Fruit fly (Drosophila melanogaster) whole organism, wandering third instar larva: ENCODE data around the gene E2f2.
A peak's percentile ranks its signal among the peaks of the same experiment; 100 is the strongest.

Source experiments
- Abd-B ChIP-seq: fragments of >200 bp; optimal IDR thresholded peaks from 2 replicates; lab custom pipeline; 2017; ENCODE audit warnings: missing biosample characterization, missing genetic modification characterization
- CG32264 ChIP-seq: fragments of 200-800 bp; sonication (Bioruptor generic); optimal IDR thresholded peaks from 2 replicates; lab custom pipeline; 2016; ENCODE audit warnings: missing biosample characterization, missing genetic modification characterization
- Hr83 ChIP-seq: fragments of 200-300 bp; sonication (Bioruptor generic); optimal IDR thresholded peaks from 2 replicates; lab custom pipeline; 2016; ENCODE audit warnings: missing biosample characterization, mild to moderate bottlenecking, missing genetic modification characterization, moderate library complexity; ENCODE audit not compliant: poor library complexity, severe bottlenecking
- Myc ChIP-seq: fragments of >200 bp; optimal IDR thresholded peaks from 2 replicates; lab custom pipeline; 2017
- fru ChIP-seq: fragments of 200-800 bp; sonication (Bioruptor generic); optimal IDR thresholded peaks from 3 replicates; lab custom pipeline; 2016; ENCODE audit warnings: missing biosample characterization, mild to moderate bottlenecking, missing genetic modification characterization
- h ChIP-seq: fragments of 200-800 bp; sonication (Bioruptor generic); optimal IDR thresholded peaks from 3 replicates; lab custom pipeline; 2016; ENCODE audit warnings: missing biosample characterization, mild to moderate bottlenecking, missing genetic modification characterization
- lola ChIP-seq: fragments of >200 bp; optimal IDR thresholded peaks from 2 replicates; lab custom pipeline; 2017; ENCODE audit warnings: missing biosample characterization, missing genetic modification characterization
- pan ChIP-seq: fragments of >200 bp; optimal IDR thresholded peaks from 2 replicates; lab custom pipeline; 2017
- sv ChIP-seq: fragments of 200-800 bp; sonication (Bioruptor generic); optimal IDR thresholded peaks from 3 replicates; lab custom pipeline; 2016; ENCODE audit warnings: missing biosample characterization, missing genetic modification characterization
- usp ChIP-seq: fragments of >200 bp; optimal IDR thresholded peaks from 2 replicates; lab custom pipeline; 2017; ENCODE audit warnings: missing biosample characterization, missing genetic modification characterization

DNA sequence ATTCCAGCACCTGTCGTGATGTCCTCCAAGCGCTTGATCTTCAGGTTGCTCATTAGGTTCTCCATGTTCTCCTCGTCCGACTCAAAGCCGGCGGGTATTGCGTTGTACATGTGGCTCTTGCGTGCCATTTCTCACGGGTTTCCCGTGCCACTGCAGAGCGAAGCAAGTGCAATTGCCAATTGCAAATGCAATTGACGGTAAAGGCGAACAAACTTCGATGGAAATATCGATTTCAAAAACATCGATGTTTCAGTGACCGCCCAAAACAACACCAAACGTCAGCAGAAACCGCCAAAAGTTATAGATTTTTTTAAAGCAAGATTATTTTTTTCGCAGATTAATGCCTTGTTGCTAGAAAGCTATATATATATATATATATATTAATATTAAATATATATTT, 6.3 kb upstream of the E2f2 start, which contains the start of gene Nbr:
- no peak for TF ChIP-seq CG32264 (GFP tag; lab: Kevin White, UChicago)
- TF ChIP-seq usp (GFP tag; lab: Kevin White, UChicago), result no peak
- no peak for TF ChIP-seq lola (GFP tag; lab: Kevin White, UChicago)
- no peak for TF ChIP-seq fru (GFP tag; lab: Kevin White, UChicago)
- TF ChIP-seq Abd-B (GFP tag; lab: Kevin White, UChicago), result no peak
- no peak for TF ChIP-seq h (GFP tag; lab: Kevin White, UChicago)
- TF ChIP-seq Myc, result no peak
- TF ChIP-seq Hr83 (GFP tag; lab: Kevin White, UChicago), result peak; percentile 49
- TF ChIP-seq sv (GFP tag; lab: Kevin White, UChicago), result no peak
- no peak for TF ChIP-seq pan
